Fruit fly (Drosophila melanogaster): ENCODE data around the gene CG15056.

The CG15056 gene

dm6 chrX:18366033-18366850 is 49.0 kb upstream of the CG15056 start, which contains the start of gene CrebB (continued):
- TF ChIP-seq CG32767 (GFP tag; IDR thresholded peaks at IDR 0.05) (no peak), CG3995 (GFP tag; optimal IDR thresholded peaks at IDR 0.05) (no peak), CG12299 (tag; optimal IDR thresholded peaks at IDR 0.05) (no peak), Sin3A (optimal IDR thresholded peaks at IDR 0.05) (no peak), Poxn (GFP tag; IDR thresholded peaks at IDR 0.05) (no peak), CG31365 (tag; optimal IDR thresholded peaks at IDR 0.05) (no peak), H2.0 (GFP tag; IDR thresholded peaks at IDR 0.05) (peak; percentile 28; the same call in 1 of the 2 replicates), lmd (GFP tag; IDR thresholded peaks at IDR 0.05) (peak; percentile 74), CG33557 (GFP tag; optimal IDR thresholded peaks at IDR 0.05) (no peak), CG12236 (GFP tag; optimal IDR thresholded peaks at IDR 0.05) (no peak), sens (GFP tag) (no peak), HLHmδ (GFP tag; optimal IDR thresholded peaks at IDR 0.05) (no peak), ap (GFP tag; IDR thresholded peaks at IDR 0.05) (no peak), NC2α (GFP tag; optimal IDR thresholded peaks at IDR 0.05) (no peak), CG10267 (tag; optimal IDR thresholded peaks at IDR 0.05) (no peak), Bteb2 (GFP tag; optimal IDR thresholded peaks at IDR 0.05) (peak; percentile 41), pum (GFP tag; optimal IDR thresholded peaks at IDR 0.05) (peak; percentile 16), gcm2 (GFP tag; optimal IDR thresholded peaks at IDR 0.05) (no peak), slp2 (GFP tag; optimal IDR thresholded peaks at IDR 0.05) (no peak), CG10565 (GFP tag; optimal IDR thresholded peaks at IDR 0.05) (no peak), lola (GFP tag; optimal IDR thresholded peaks at IDR 0.05) (peak in 1 of 3 experiments; percentile 35), toy (GFP tag; IDR thresholded peaks at IDR 0.05) (no peak), CrebB (tag; optimal IDR thresholded peaks at IDR 0.05) (peak; percentile 34), btn (GFP tag; optimal IDR thresholded peaks at IDR 0.05) (no peak), CG1024 (GFP tag; IDR thresholded peaks at IDR 0.05) (no peak), kni (GFP tag; optimal IDR thresholded peaks at IDR 0.05) (peak; percentile 91), crp (GFP tag; optimal IDR thresholded peaks at IDR 0.05) (peak in 1 of 2 experiments; percentile 86), CG6765 (GFP tag; optimal IDR thresholded peaks at IDR 0.05) (no peak), Lim3 (GFP tag; IDR thresholded peaks at IDR 0.05) (no peak), crol (GFP tag; IDR thresholded peaks at IDR 0.05) (peak; percentile 100), repo (GFP tag; optimal IDR thresholded peaks at IDR 0.05) (no peak), CG8359 (GFP tag; optimal IDR thresholded peaks at IDR 0.05; ENCODE audit: borderline replicate concordance) (no peak), CG11560 (tag; IDR thresholded peaks at IDR 0.05) (no peak), bigmax (GFP tag; optimal IDR thresholded peaks at IDR 0.05) (no peak), CG4404 (GFP tag; IDR thresholded peaks at IDR 0.05) (no peak), CG3065 (GFP tag; optimal IDR thresholded peaks at IDR 0.05) (no peak), Asciz (GFP tag; optimal IDR thresholded peaks at IDR 0.05) (peak; percentile 12), D19B (GFP tag; optimal IDR thresholded peaks at IDR 0.05) (no peak), dati (GFP tag; IDR thresholded peaks at IDR 0.05) (no peak), CoRest (tag; optimal IDR thresholded peaks at IDR 0.05) (no peak), CG14441 (GFP tag; IDR thresholded peaks at IDR 0.05) (peak; percentile 60), fd64A (GFP tag; optimal IDR thresholded peaks at IDR 0.05) (no peak), org-1 (GFP tag; optimal IDR thresholded peaks at IDR 0.05) (no peak), H15 (GFP tag; IDR thresholded peaks at IDR 0.05) (no peak), CG2202 (tag; optimal IDR thresholded peaks at IDR 0.05) (no peak), CG8944 (GFP tag; optimal IDR thresholded peaks at IDR 0.05) (no peak), odd (GFP tag; optimal IDR thresholded peaks at IDR 0.05) (no peak), CG3726 (GFP tag; IDR thresholded peaks at IDR 0.05) (0 out of 3 replicates have a peak, but pooled peaks have one; percentile 9), nerfin-2 (GFP tag; IDR thresholded peaks at IDR 0.05; ENCODE audit: partially characterized antibody) (no peak), Rx (GFP tag; IDR thresholded peaks at IDR 0.05) (no peak)
